Worm (Caenorhabditis elegans) whole organism, mixed stage, embryonic: Measurements from ENCODE around the gene srx-115.

Experiments used
- elt-1 ChIP-seq: sonication (generic microtip); optimal IDR thresholded peaks from 2 replicates; lab custom pipeline; 2017; ENCODE audit warnings: missing genetic modification characterization, mild to moderate bottlenecking, missing compliant biosample characterization, antibody characterized with exemption, moderate library complexity, borderline replicate concordance; ENCODE audit not compliant: insufficient read depth
- elt-3 ChIP-seq: fragments of 150-350 bp; optimal IDR thresholded peaks from 2 replicates; lab custom pipeline; 2014; ENCODE audit warnings: missing biosample characterization, missing genetic modification characterization
- flh-1 ChIP-seq: fragments of 200-800 bp; sonication (Bioruptor generic); optimal IDR thresholded peaks from 2 replicates; lab custom pipeline; 2018; ENCODE audit warnings: mild to moderate bottlenecking, missing genetic modification characterization, moderate library complexity, missing compliant biosample characterization
- hlh-1 ChIP-seq: fragments of 150-350 bp; optimal IDR thresholded peaks from 2 replicates; lab custom pipeline; 2014; ENCODE audit warnings: missing biosample characterization, missing genetic modification reagents, missing genetic modification characterization
- lin-13 ChIP-seq: fragments of 150-350 bp; optimal IDR thresholded peaks from 2 replicates; lab custom pipeline; 2014; ENCODE audit warnings: missing biosample characterization, missing genetic modification characterization
- lsy-2 ChIP-seq: fragments of 150-350 bp; optimal IDR thresholded peaks from 2 replicates; lab custom pipeline; 2014; ENCODE audit warnings: missing biosample characterization, missing genetic modification characterization
- mab-5 ChIP-seq: fragments of 150-350 bp; optimal IDR thresholded peaks from 2 replicates; lab custom pipeline; 2014; ENCODE audit warnings: missing biosample characterization, missing genetic modification characterization
- nhr-237 ChIP-seq: fragments of 150-350 bp; optimal IDR thresholded peaks from 2 replicates; lab custom pipeline; 2014; ENCODE audit warnings: missing biosample characterization, missing genetic modification characterization
- pha-4 ChIP-seq: fragments of 150-350 bp; optimal IDR thresholded peaks from 2 replicates; lab custom pipeline; 2018; ENCODE audit warnings: missing biosample characterization, missing genetic modification reagents, missing genetic modification characterization
- snpc-4 ChIP-seq: fragments of 150-350 bp; optimal IDR thresholded peaks from 2 replicates; lab custom pipeline; 2014; ENCODE audit warnings: missing biosample characterization, missing genetic modification characterization
- unc-39 ChIP-seq: fragments of 150-350 bp; optimal IDR thresholded peaks from 2 replicates; lab custom pipeline; 2014; ENCODE audit warnings: missing biosample characterization, missing genetic modification characterization
- unc-62 ChIP-seq: fragments of 150-350 bp; optimal IDR thresholded peaks from 2 replicates; lab custom pipeline; 2014; ENCODE audit warnings: missing biosample characterization, missing genetic modification reagents, missing genetic modification characterization

ce11 chrV:8730991-8731390 lies 40.7 kb upstream of the srx-115 start:
- TF ChIP-seq elt-3 (tag; lab: Kevin White, UChicago), result no peak
- no peak for TF ChIP-seq nhr-237 (tag; lab: Kevin White, UChicago)
- TF ChIP-seq snpc-4 (tag; lab: Kevin White, UChicago), result no peak
- no peak for TF ChIP-seq mab-5 (tag; lab: Kevin White, UChicago)
- no peak for TF ChIP-seq hlh-1 (tag; lab: Kevin White, UChicago)
- no peak for TF ChIP-seq flh-1 (GFP tag; lab: Kevin White, UChicago)
- TF ChIP-seq unc-39, result no peak
- TF ChIP-seq elt-1, result no peak
- no peak for TF ChIP-seq lsy-2 (tag; lab: Kevin White, UChicago)
- TF ChIP-seq pha-4, result no peak
- TF ChIP-seq unc-62 (GFP tag; lab: Kevin White, UChicago), result no peak
- TF ChIP-seq lin-13, result no peak
